Worm (Caenorhabditis elegans) whole organism, midembryonic: ENCODE data around the gene C06E4.6.

Source experiments
- flt-1 ChIP-seq: fragments of 200-800 bp; sonication (Bioruptor generic); IDR thresholded peaks from 2 replicates; pipeline ENCODE4 v1.3.6; 2022; ENCODE audit warnings: missing genetic modification characterization, missing compliant biosample characterization
- klf-2 ChIP-seq: fragments of 200-800 bp; sonication (Bioruptor generic); conservative IDR thresholded peaks from 2 replicates; pipeline ENCODE4 v1.3.6; 2022; ENCODE audit warnings: missing genetic modification reagents, missing genetic modification characterization, missing compliant biosample characterization
- med-1 ChIP-seq: sonication (generic microtip); optimal IDR thresholded peaks from 2 replicates; lab custom pipeline; 2017; ENCODE audit warnings: missing genetic modification characterization, mild to moderate bottlenecking, missing compliant biosample characterization, antibody characterized with exemption, missing genetic modification reagents; ENCODE audit not compliant: insufficient read depth
- ref-1 ChIP-seq: fragments of 200-800 bp; sonication (Bioruptor generic); conservative IDR thresholded peaks from 2 replicates; pipeline ENCODE4 v1.3.6; 2022; ENCODE audit warnings: missing genetic modification reagents, missing genetic modification characterization, missing compliant biosample characterization
- ztf-23 ChIP-seq: fragments of 200-800 bp; sonication (Bioruptor generic); IDR thresholded peaks from 2 replicates; pipeline ENCODE4 v1.3.6; 2022; ENCODE audit warnings: missing genetic modification reagents, missing genetic modification characterization, missing compliant biosample characterization

DNA sequence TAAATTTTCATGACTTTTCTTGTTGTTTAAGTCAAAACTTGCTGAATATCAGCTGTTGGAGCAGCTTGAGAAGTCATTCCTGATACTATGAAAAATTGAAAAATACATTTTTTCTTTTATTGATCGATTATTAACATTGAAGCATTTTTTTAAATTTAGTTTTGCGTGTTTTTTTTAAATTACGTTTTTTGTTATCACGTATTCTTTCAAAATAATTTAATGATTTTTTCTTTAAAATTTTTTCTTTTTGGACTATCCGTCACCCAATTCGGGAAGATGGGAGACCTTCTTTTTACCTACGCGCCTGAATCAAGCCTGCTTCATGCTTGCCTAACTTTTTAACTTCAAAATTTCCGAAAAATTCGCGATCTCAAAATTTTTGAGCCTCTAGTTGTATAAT lies 36.0 kb upstream of the C06E4.6 start, which contains the start of gene F42C5.5:
- TF ChIP-seq med-1 (GFP tag; lab: Kevin White, UChicago) (no peak), klf-2 (GFP tag; lab: Robert Waterston, UW) (no peak), ref-1 (GFP tag; lab: Robert Waterston, UW) (no peak), flt-1 (GFP tag; lab: Robert Waterston, UW) (no peak), ztf-23 (GFP tag; lab: Robert Waterston, UW) (no peak)
